Worm (Caenorhabditis elegans): ENCODE measurements around the gene F08G12.1.

- no peak for TF ChIP-seq rnt-1 (tag; optimal IDR thresholded peaks at IDR 0.05)
- TF ChIP-seq pax-3 (tag; optimal IDR thresholded peaks at IDR 0.05), result no peak
- TF ChIP-seq nhr-77 (tag; optimal IDR thresholded peaks at IDR 0.05), result no peak
- no peak for TF ChIP-seq nhr-237 (tag; optimal IDR thresholded peaks at IDR 0.05)
- no peak for TF ChIP-seq nhr-11 (tag; optimal IDR thresholded peaks at IDR 0.05)
Measured at ce11 chrX:11305773-11306172, at the start of gene F08G12.1.

All from whole organism, L1 larva.